Comparison of ENCODE assay signal across 3 fruit fly cellular contexts in genomic region chrX:10822678-10823440, dm6.
TF ChIP-seq lines count a peak whose summit lies in the region.

No protein-coding gene starts in this region.

- TF ChIP-seq CTCF in whole organism, embryonic (GFP tag; optimal IDR thresholded peaks at IDR 0.05; lab: Kevin White, UChicago) = no peak

TF ChIP-seq in whole organism, embryonic, 481 proteins besides CTCF, POLR2A, EP300 and RAD21 (continues in another document):
- TF ChIP-seq stwl (tag; optimal IDR thresholded peaks at IDR 0.05; lab: Kevin White, UChicago) (peak; percentile 17), trem (tag; optimal IDR thresholded peaks at IDR 0.05; lab: Kevin White, UChicago) (peak; percentile 61), Neu2 (GFP tag; optimal IDR thresholded peaks at IDR 0.05; lab: Kevin White, UChicago; ENCODE audit: borderline replicate concordance) (no peak), maf-S (GFP tag; optimal IDR thresholded peaks at IDR 0.05; lab: Kevin White, UChicago) (no peak), CG42726 (GFP tag; IDR thresholded peaks at IDR 0.05; lab: Robert Waterston, UW; ENCODE audit: partially characterized antibody) (no peak), CG4404 (GFP tag; IDR thresholded peaks at IDR 0.05; lab: Robert Waterston, UW) (peak; percentile 88), CG14965 (GFP tag; optimal IDR thresholded peaks at IDR 0.05; lab: Kevin White, UChicago; ENCODE audit: borderline replicate concordance) (no peak), CG11398 (GFP tag; optimal IDR thresholded peaks at IDR 0.05; lab: Kevin White, UChicago) (no peak), D19B (GFP tag; optimal IDR thresholded peaks at IDR 0.05; lab: Kevin White, UChicago) (no peak), insv (GFP tag; optimal IDR thresholded peaks at IDR 0.05; lab: Kevin White, UChicago) (peak in 1 of 2 experiments; percentile 75), dmrt99B (tag; optimal IDR thresholded peaks at IDR 0.05; lab: Kevin White, UChicago) (peak; percentile 77), CrebB (tag; optimal IDR thresholded peaks at IDR 0.05; lab: Kevin White, UChicago) (peak; percentile 38), BEAF-32 (GFP tag; optimal IDR thresholded peaks at IDR 0.05; lab: Kevin White, UChicago) (no peak), CG8388 (GFP tag; optimal IDR thresholded peaks at IDR 0.05; lab: Kevin White, UChicago) (peak; percentile 100), cato (GFP tag; optimal IDR thresholded peaks at IDR 0.05; lab: Kevin White, UChicago; ENCODE audit: borderline replicate concordance) (no peak), wor (GFP tag; IDR thresholded peaks at IDR 0.05; lab: Robert Waterston, UW) (peak; percentile 52), scrt (GFP tag; optimal IDR thresholded peaks at IDR 0.05; lab: Kevin White, UChicago) (peak; percentile 68), CG11456 (GFP tag; IDR thresholded peaks at IDR 0.05; lab: Robert Waterston, UW) (no peak), Chrac-16 (GFP tag; optimal IDR thresholded peaks at IDR 0.05; lab: Kevin White, UChicago) (peak; percentile 37), so (GFP tag; IDR thresholded peaks at IDR 0.05; lab: Robert Waterston, UW) (peak; percentile 34; the same call in 1 of the 3 replicates), lola (GFP tag; optimal IDR thresholded peaks at IDR 0.05; lab: Kevin White, UChicago) (peak in 1 of 3 experiments; percentile 93), CG13424 (tag; optimal IDR thresholded peaks at IDR 0.05; lab: Kevin White, UChicago) (peak; percentile 81), Meics (GFP tag; optimal IDR thresholded peaks at IDR 0.05; lab: Kevin White, UChicago) (peak; percentile 70), ind (GFP tag; optimal IDR thresholded peaks at IDR 0.05; lab: Kevin White, UChicago) (peak; percentile 54), CG15514 (GFP tag; optimal IDR thresholded peaks at IDR 0.05; lab: Kevin White, UChicago) (peak; percentile 26), Gsc (GFP tag; IDR thresholded peaks at IDR 0.05; lab: Robert Waterston, UW) (0 out of 2 replicates have a peak, but pooled peaks have one; percentile 30), Oli (tag; optimal IDR thresholded peaks at IDR 0.05; lab: Kevin White, UChicago) (peak; percentile 81), HLH4C (GFP tag; IDR thresholded peaks at IDR 0.05; lab: Robert Waterston, UW; ENCODE audit: partially characterized antibody) (no peak), chm (GFP tag; IDR thresholded peaks at IDR 0.05; lab: Robert Waterston, UW) (no peak)

TF ChIP-seq in whole organism, prepupa, 60 proteins besides CTCF, POLR2A, EP300 and RAD21:
- TF ChIP-seq CG9139 (GFP tag; optimal IDR thresholded peaks at IDR 0.05; lab: Kevin White, UChicago) = no peak
- peak; percentile 21 for TF ChIP-seq svp (GFP tag; lab: Kevin White, UChicago)

TF ChIP-seq in whole organism, wandering third instar larva, 38 proteins besides CTCF, POLR2A, EP300 and RAD21:
- peak; percentile 11 for TF ChIP-seq sv (GFP tag; optimal IDR thresholded peaks at IDR 0.05; lab: Kevin White, UChicago)
- TF ChIP-seq Dif (GFP tag; optimal IDR thresholded peaks at IDR 0.05; lab: Kevin White, UChicago; ENCODE audit: partially characterized antibody) = no peak
- no peak for TF ChIP-seq N (GFP tag; optimal IDR thresholded peaks at IDR 0.05; lab: Kevin White, UChicago)

Comparison
In these comparisons a context has a peak if more than half of its experiments do, and no peak if none do; other contexts are left out.
1. Of the 7 proteins assayed by ChIP-seq in both whole organism, embryonic and whole organism, prepupa: peak only in whole organism, embryonic: Blimp-1, CG6854, Gug and Sox102F; only in whole organism, prepupa: none; in both: none; in neither: 3.